Worm (Caenorhabditis elegans): ENCODE results near the gene shl-1.

DNA sequence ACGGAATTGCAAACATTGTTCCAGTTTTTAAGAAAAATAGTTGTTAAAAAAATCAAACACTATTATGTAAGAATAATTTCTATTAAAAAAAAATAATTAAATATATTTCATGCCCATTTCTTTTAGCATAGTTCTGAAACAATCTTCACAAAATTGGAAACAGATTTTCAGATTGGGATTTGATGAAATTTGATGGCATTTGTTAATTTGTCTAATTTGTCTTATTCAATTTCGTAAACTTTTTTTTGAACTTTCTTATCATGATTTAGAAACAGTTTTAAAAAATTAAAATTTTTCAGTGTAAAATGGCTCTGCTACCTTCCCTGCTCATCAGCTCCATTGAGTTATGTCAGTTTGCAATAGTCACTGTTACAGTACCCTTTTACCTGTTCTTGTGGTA lies 21.0 kb upstream of the shl-1 start, which contains the start of gene srv-13:
- no peak for TF ChIP-seq snpc-4 (GFP tag; optimal IDR thresholded peaks at IDR 0.05)
- TF ChIP-seq snpc-4 (tag; optimal IDR thresholded peaks at IDR 0.05): no peak
- no peak for TF ChIP-seq F49E8.2 (tag; optimal IDR thresholded peaks at IDR 0.05; ENCODE audit: insufficient read depth)
- TF ChIP-seq dpl-1 (GFP tag; optimal IDR thresholded peaks at IDR 0.05): no peak
- TF ChIP-seq F37B4.10 (GFP tag; IDR thresholded peaks at IDR 0.05): no peak
- TF ChIP-seq ccch-3 (GFP tag; optimal IDR thresholded peaks at IDR 0.05): no peak

Data from whole organism, young adult.